Worm (Caenorhabditis elegans) whole organism, early embryonic: ENCODE measurements around the gene mlp-1.

ENCODE experiments used
- B0310.2 ChIP-seq: sonication (generic microtip); optimal IDR thresholded peaks from 2 replicates; lab custom pipeline; 2016; ENCODE audit warnings: mild to moderate bottlenecking, missing genetic modification characterization, missing compliant biosample characterization
- F13C5.2 ChIP-seq: sonication (generic microtip); optimal IDR thresholded peaks from 2 replicates; lab custom pipeline; 2017; ENCODE audit warnings: mild to moderate bottlenecking, missing genetic modification characterization, inconsistent platforms, missing compliant biosample characterization
- aly-1 ChIP-seq: sonication (generic microtip); optimal IDR thresholded peaks from 2 replicates; lab custom pipeline; 2016; ENCODE audit warnings: missing genetic modification characterization, missing compliant biosample characterization
- ama-1 ChIP-seq: fragments of 150-350 bp; optimal IDR thresholded peaks from 2 replicates; lab custom pipeline; 2014
- ceh-13 ChIP-seq: fragments of 200-800 bp; sonication (Bioruptor generic); optimal IDR thresholded peaks from 2 replicates; lab custom pipeline; 2018; ENCODE audit warnings: mild to moderate bottlenecking, missing genetic modification characterization, missing compliant biosample characterization
- ceh-36 ChIP-seq: sonication (generic microtip); optimal IDR thresholded peaks from 2 replicates; lab custom pipeline; 2016; ENCODE audit warnings: missing genetic modification characterization, inconsistent platforms, missing compliant biosample characterization
- ets-7 ChIP-seq: sonication (generic microtip); optimal IDR thresholded peaks from 2 replicates; lab custom pipeline; 2016; ENCODE audit warnings: missing genotype, missing genetic modification characterization, missing compliant biosample characterization
- flt-1 ChIP-seq: fragments of 200-800 bp; sonication (Bioruptor generic); IDR thresholded peaks from 2 replicates; pipeline ENCODE4 v1.3.6; 2022; ENCODE audit warnings: missing genetic modification characterization, missing compliant biosample characterization
- hmbx-1 ChIP-seq: sonication (generic microtip); optimal IDR thresholded peaks from 2 replicates; lab custom pipeline; 2016; ENCODE audit warnings: mild to moderate bottlenecking, missing genetic modification characterization, missing compliant biosample characterization
- hmg-4 ChIP-seq: fragments of 200-800 bp; sonication (Bioruptor generic); optimal IDR thresholded peaks from 2 replicates; lab custom pipeline; 2018; ENCODE audit warnings: mild to moderate bottlenecking, missing genetic modification characterization, missing compliant biosample characterization
- hnd-1 ChIP-seq: sonication (generic microtip); optimal IDR thresholded peaks from 2 replicates; lab custom pipeline; 2016; ENCODE audit warnings: missing genetic modification characterization, missing compliant biosample characterization
- pes-1 ChIP-seq: fragments of 200-800 bp; sonication (Bioruptor generic); IDR thresholded peaks from 2 replicates; pipeline ENCODE4 v1.3.6; 2022; ENCODE audit warnings: missing genetic modification reagents, missing genetic modification characterization, missing compliant biosample characterization
- scrt-1 ChIP-seq: fragments of 200-800 bp; sonication (Bioruptor generic); IDR thresholded peaks from 2 replicates; pipeline ENCODE4 v1.3.6; 2022; ENCODE audit warnings: missing genetic modification characterization, missing compliant biosample characterization
- sea-1 ChIP-seq: fragments of 200-800 bp; sonication (Bioruptor generic); conservative IDR thresholded peaks from 2 replicates; pipeline ENCODE4 v1.3.6; 2022; ENCODE audit warnings: missing genetic modification characterization, missing compliant biosample characterization
- tbx-11 ChIP-seq: fragments of 200-800 bp; sonication (Bioruptor generic); IDR thresholded peaks from 2 replicates; pipeline ENCODE4 v1.3.6; 2022; ENCODE audit warnings: missing genetic modification characterization, missing compliant biosample characterization
- tbx-37 ChIP-seq: fragments of 200-800 bp; sonication (Bioruptor generic); conservative IDR thresholded peaks from 2 replicates; pipeline ENCODE4 v1.3.6; 2022; ENCODE audit warnings: missing genetic modification reagents, missing genetic modification characterization, missing compliant biosample characterization
- tra-4 ChIP-seq: sonication (generic microtip); optimal IDR thresholded peaks from 2 replicates; lab custom pipeline; 2017; ENCODE audit warnings: missing genetic modification characterization, missing compliant biosample characterization

The mlp-1 gene

DNA sequence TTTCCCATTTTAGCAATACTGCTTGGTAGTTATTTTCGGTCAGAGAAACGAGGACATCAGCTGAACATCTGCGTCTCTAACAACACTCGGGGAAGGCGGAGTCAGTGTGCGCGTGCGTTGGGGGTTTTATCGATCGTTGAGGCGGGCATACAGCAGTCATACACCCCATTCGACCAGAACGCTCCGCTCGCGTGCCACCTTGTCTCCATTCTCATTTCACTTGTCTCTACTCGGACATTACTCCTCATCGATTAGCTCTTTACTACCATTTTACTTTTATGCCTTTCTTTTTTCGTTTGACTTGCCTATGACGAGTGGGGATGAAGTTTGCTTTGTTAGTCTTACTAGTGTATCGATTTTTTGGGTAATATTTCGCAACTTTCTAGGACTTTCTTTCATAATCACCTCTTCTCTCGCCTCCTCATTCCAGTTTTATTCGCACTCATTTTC is 34.3 kb downstream of the mlp-1 start:
- TF ChIP-seq ceh-13 (no peak), hmg-4 (GFP tag; lab: Kevin White, UChicago) (no peak), ama-1 (no peak), hmbx-1 (tag; lab: Kevin White, UChicago) (no peak), B0310.2 (tag; lab: Kevin White, UChicago) (no peak), scrt-1 (0 out of 2 replicates have a peak, but pooled peaks have one; percentile 8), F13C5.2 (no peak), tbx-11 (GFP tag; lab: Robert Waterston, UW) (peak; percentile 5; the same call in 1 of the 2 replicates), ets-7 (tag; lab: Kevin White, UChicago) (no peak), aly-1 (tag; lab: Kevin White, UChicago) (no peak), tbx-37 (GFP tag; lab: Robert Waterston, UW) (no peak), tra-4 (no peak), sea-1 (GFP tag; lab: Robert Waterston, UW) (no peak), ceh-36 (tag; lab: Kevin White, UChicago) (no peak), flt-1 (GFP tag; lab: Robert Waterston, UW) (0 out of 2 replicates have a peak, but pooled peaks have one; percentile 30), hnd-1 (tag; lab: Kevin White, UChicago) (no peak), pes-1 (GFP tag; lab: Robert Waterston, UW) (no peak; the same call in 1 of the 2 replicates)

DNA sequence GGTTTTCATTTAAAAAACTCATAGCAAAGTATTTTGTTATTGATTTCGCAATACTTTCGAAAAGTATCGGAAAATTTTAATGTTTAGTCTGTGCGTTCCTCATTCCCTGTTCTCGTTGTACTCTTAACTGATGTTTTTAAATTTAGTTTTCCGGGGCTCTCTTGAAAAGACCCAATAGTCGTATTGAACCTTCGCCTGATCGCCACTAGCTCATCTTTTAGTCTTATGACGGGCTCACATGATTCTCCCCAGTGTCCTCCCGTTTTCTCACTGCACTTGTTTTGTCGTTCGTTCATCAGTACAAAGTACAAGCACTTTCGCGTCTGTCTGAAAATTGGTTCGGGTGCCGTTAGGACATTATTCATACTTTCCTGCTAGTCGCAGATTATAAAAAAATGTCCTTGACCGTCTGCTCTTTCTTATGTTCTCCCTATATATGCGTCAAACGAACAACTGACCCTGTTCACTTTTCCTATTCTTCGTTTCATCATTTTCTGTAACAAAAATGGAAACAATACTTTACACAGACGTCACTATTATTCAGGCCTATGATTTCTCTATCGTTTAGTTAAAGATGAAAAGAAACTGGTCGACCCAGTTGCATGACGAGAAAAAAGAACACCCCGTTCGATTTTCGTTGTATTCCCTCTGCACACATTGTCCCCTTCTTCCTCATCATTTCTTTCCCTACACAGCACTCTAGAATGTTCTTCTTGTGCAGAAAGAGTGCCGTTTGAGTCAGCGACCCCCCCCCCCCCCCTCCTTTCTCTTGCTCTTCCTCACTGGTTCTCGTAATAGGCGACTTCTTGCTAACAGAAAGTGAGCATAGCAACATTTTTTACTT is 35.2 kb downstream of the mlp-1 start, which contains the start of gene ubq-1:
TSS of gene ubq-1 (plus strand) at position 802 of the 844 bp plus-strand sequence.
- TF ChIP-seq hnd-1 (tag; lab: Kevin White, UChicago) (no peak), flt-1 (GFP tag; lab: Robert Waterston, UW) (peak; percentile 31; the same call in 1 of the 2 replicates), hmbx-1 (tag; lab: Kevin White, UChicago) (no peak), tra-4 (no peak), tbx-11 (GFP tag; lab: Robert Waterston, UW) (no peak), B0310.2 (tag; lab: Kevin White, UChicago) (no peak), ets-7 (tag; lab: Kevin White, UChicago) (no peak), tbx-37 (GFP tag; lab: Robert Waterston, UW) (no peak), hmg-4 (GFP tag; lab: Kevin White, UChicago) (no peak)

DNA sequence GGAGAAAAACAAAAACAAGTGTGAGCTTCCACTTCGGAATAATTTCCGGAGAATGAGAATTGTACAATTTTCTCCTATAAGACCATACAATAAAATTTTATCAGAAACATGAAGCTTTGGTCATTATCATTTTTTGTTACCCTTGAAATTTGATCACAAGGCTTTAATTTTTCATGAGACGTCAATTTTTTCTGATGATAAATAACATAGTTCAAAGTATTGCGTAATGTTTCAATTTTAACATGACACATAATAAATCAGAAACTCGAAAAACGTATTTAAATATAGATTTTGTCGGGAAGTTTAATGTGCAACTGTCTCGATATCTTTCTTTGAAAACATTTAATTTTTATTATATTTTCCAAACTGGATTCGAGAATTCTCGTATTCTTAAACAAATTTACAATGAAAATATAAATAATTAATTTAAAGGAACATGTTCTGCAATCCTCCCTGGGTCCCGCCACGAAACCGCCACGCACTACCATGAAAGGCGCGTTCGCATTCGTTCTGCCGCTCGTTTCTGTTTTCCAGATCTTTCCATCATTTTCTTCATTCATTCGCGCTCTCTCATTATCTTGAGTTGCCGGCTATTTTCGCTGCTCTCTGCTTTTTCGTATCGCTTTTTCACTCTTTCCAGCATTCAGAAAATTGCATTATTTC is 35.9 kb downstream of the mlp-1 start:
- TF ChIP-seq F13C5.2, result no peak
- no peak for TF ChIP-seq pes-1 (GFP tag; lab: Robert Waterston, UW)
- TF ChIP-seq ceh-13, result no peak
- no peak for TF ChIP-seq ets-7 (tag; lab: Kevin White, UChicago)
- TF ChIP-seq scrt-1, result no peak
- no peak for TF ChIP-seq hmbx-1 (tag; lab: Kevin White, UChicago)
- no peak for TF ChIP-seq sea-1 (GFP tag; lab: Robert Waterston, UW)
- TF ChIP-seq hnd-1 (tag; lab: Kevin White, UChicago), result no peak
- TF ChIP-seq B0310.2 (tag; lab: Kevin White, UChicago), result no peak
- no peak for TF ChIP-seq tra-4
- no peak for TF ChIP-seq flt-1 (GFP tag; lab: Robert Waterston, UW)
- no peak for TF ChIP-seq hmg-4 (GFP tag; lab: Kevin White, UChicago)

DNA sequence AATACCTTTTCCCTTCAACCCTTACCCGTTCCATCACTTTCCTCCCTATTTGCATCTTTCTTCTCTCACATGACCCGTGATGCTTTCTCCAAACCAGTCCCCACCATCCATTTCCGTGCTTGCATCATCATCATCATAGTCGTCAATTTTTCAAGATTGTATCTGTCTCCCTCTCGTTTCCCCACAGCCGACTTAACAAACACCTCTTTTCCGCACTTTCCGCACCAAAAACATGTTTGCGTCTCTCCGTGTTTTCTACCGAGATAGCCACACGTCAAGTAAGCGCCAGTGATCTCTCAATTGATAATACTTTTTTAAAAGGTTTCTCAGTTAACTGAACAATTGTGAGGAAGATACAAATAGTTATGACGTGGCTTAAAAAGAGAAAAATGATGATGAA is 36.8 kb downstream of the mlp-1 start:
- TF ChIP-seq pes-1 (GFP tag; lab: Robert Waterston, UW) (no peak), ceh-36 (tag; lab: Kevin White, UChicago) (no peak), hnd-1 (tag; lab: Kevin White, UChicago) (no peak), tbx-37 (GFP tag; lab: Robert Waterston, UW) (no peak), ceh-13 (no peak)

DNA sequence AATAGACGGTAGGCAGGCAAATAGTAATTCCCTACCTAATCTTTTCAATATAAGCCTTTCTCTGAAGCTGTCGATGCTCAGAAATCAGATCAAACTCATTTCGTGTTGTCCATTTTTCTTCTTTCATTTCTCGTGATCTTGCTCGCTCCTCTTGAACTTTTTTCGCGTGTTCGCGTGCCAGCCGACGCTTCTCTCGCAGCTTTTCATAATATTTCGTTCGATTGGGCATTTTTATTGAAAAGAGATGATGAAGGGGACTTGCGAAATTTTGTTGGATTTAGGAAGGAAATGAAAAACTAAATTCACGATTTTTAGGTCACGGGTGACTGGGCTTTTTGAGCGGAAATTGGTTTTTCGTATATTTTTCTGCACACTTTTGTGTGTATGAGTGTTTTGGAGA is 37.9 kb downstream of the mlp-1 start, which contains the start of gene EGAP1.1:
TSS of gene EGAP1.1 (minus strand) at position 229 of the 400 bp plus-strand sequence.
- TF ChIP-seq aly-1 (tag; lab: Kevin White, UChicago) (no peak), flt-1 (GFP tag; lab: Robert Waterston, UW) (no peak), sea-1 (GFP tag; lab: Robert Waterston, UW) (no peak), F13C5.2 (no peak), ama-1 (no peak), hnd-1 (tag; lab: Kevin White, UChicago) (no peak), tra-4 (no peak), tbx-37 (GFP tag; lab: Robert Waterston, UW) (no peak), hmg-4 (GFP tag; lab: Kevin White, UChicago) (no peak), B0310.2 (tag; lab: Kevin White, UChicago) (no peak), ceh-13 (no peak), ceh-36 (tag; lab: Kevin White, UChicago) (no peak), tbx-11 (GFP tag; lab: Robert Waterston, UW) (no peak), pes-1 (GFP tag; lab: Robert Waterston, UW) (no peak), hmbx-1 (tag; lab: Kevin White, UChicago) (no peak), scrt-1 (no peak), ets-7 (tag; lab: Kevin White, UChicago) (no peak)

DNA sequence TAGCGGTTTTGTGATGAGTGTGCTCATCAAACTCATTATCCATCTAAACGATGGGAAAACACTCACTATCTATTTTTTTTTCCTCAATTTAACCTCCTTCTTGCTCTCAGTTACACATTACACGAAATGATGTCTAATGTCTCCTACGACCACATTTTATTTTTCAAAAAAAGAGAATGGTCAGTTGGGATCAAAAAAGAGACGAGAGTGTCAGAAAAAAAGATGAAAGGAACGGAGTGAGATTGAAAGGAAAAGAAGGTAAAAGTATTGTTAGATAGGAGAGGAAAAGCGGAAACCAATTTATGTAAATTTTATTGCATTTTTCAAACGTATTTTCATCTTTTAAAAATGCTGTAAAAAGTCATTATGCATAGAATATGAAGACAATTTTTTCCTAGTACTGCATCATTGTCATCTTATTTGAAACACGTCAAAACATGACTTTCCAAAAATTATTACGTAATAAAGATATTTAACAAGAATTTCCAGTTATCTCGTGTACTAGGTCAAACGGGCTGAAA is 40.7 kb downstream of the mlp-1 start:
- TF ChIP-seq scrt-1 (no peak), F13C5.2 (no peak), tbx-11 (GFP tag; lab: Robert Waterston, UW) (no peak), ets-7 (tag; lab: Kevin White, UChicago) (no peak), tbx-37 (GFP tag; lab: Robert Waterston, UW) (no peak), ceh-36 (tag; lab: Kevin White, UChicago) (no peak), hmg-4 (GFP tag; lab: Kevin White, UChicago) (no peak), tra-4 (no peak), hmbx-1 (tag; lab: Kevin White, UChicago) (no peak), pes-1 (GFP tag; lab: Robert Waterston, UW) (no peak), sea-1 (GFP tag; lab: Robert Waterston, UW) (no peak), ama-1 (no peak), ceh-13 (no peak), aly-1 (tag; lab: Kevin White, UChicago) (no peak)
